Worm (Caenorhabditis elegans): Measurements from ENCODE around the gene ttr-49.

ce11 chrV:9312377-9312776 lies 43.9 kb downstream of the ttr-49 start:
- no peak for TF ChIP-seq nhr-47 (tag; optimal IDR thresholded peaks at IDR 0.05)
- TF ChIP-seq fkh-8 (tag; optimal IDR thresholded peaks at IDR 0.05) = no peak
- TF ChIP-seq blmp-1 (tag; optimal IDR thresholded peaks at IDR 0.05) = no peak
- TF ChIP-seq lin-35 (GFP tag; optimal IDR thresholded peaks at IDR 0.05) = no peak
- no peak for TF ChIP-seq ceh-90 (tag; optimal IDR thresholded peaks at IDR 0.05)
- no peak for TF ChIP-seq rnt-1 (tag; optimal IDR thresholded peaks at IDR 0.05)
- TF ChIP-seq nhr-11 (tag; optimal IDR thresholded peaks at IDR 0.05) = no peak
- TF ChIP-seq nhr-77 (tag; optimal IDR thresholded peaks at IDR 0.05) = no peak
- TF ChIP-seq lsy-2 (tag; optimal IDR thresholded peaks at IDR 0.05) = no peak
- TF ChIP-seq F16B12.6 (tag; optimal IDR thresholded peaks at IDR 0.05) = no peak
- no peak for TF ChIP-seq elt-2 (tag; optimal IDR thresholded peaks at IDR 0.05)
- TF ChIP-seq nhr-85 (tag) = no peak
- no peak for TF ChIP-seq lin-39 (tag; optimal IDR thresholded peaks at IDR 0.05)
- no peak for TF ChIP-seq nhr-12 (tag; optimal IDR thresholded peaks at IDR 0.05)

Measured in whole organism, L1 larva.